Fruit fly (Drosophila melanogaster) whole organism, embryonic: Measurements from ENCODE around the gene CG15431.

Source experiments
- Adf1 ChIP-seq: fragments of 200-800 bp; sonication (Bioruptor generic); IDR thresholded peaks from 2 replicates; pipeline ENCODE4 v1.3.6; 2022; ENCODE audit warnings: missing biosample characterization, missing genetic modification characterization
- CG10209 ChIP-seq: fragments of 200-800 bp; sonication (Bioruptor generic); optimal IDR thresholded peaks from 3 replicates; lab custom pipeline; 2017; ENCODE audit warnings: missing biosample characterization, mild to moderate bottlenecking, missing genetic modification characterization, missing genetic modification reagents
- CG10979 ChIP-seq: fragments of 200-800 bp; sonication (Bioruptor generic); optimal IDR thresholded peaks from 2 replicates; lab custom pipeline; 2018; ENCODE audit warnings: missing biosample characterization, mild to moderate bottlenecking, missing genetic modification characterization, moderate library complexity
- CG11504 ChIP-seq: fragments of 200-800 bp; sonication (Bioruptor generic); optimal IDR thresholded peaks from 3 replicates; lab custom pipeline; 2019; ENCODE audit warnings: missing biosample characterization, mild to moderate bottlenecking, missing genetic modification characterization, moderate library complexity
- CG12391 ChIP-seq: fragments of 200-800 bp; sonication (Bioruptor generic); optimal IDR thresholded peaks from 3 replicates; lab custom pipeline; 2018; ENCODE audit warnings: missing biosample characterization, mild to moderate bottlenecking, missing genetic modification characterization, moderate library complexity
- CG12769 ChIP-seq: fragments of 200-800 bp; sonication (Bioruptor generic); optimal IDR thresholded peaks from 2 replicates; lab custom pipeline; 2019; ENCODE audit warnings: missing biosample characterization, mild to moderate bottlenecking, missing genetic modification characterization, moderate library complexity
- CG14441 ChIP-seq: fragments of 200-800 bp; sonication (Bioruptor generic); IDR thresholded peaks from 2 replicates; pipeline ENCODE4 v1.3.6; 2022; ENCODE audit warnings: missing biosample characterization, missing genetic modification characterization
- CG15269 ChIP-seq: fragments of 200-800 bp; sonication (Bioruptor generic); optimal IDR thresholded peaks from 2 replicates; lab custom pipeline; 2018; ENCODE audit warnings: missing biosample characterization, mild to moderate bottlenecking, missing genetic modification characterization, moderate library complexity
- CG16813 ChIP-seq: fragments of 200-800 bp; sonication (Bioruptor generic); IDR thresholded peaks from 3 replicates; pipeline ENCODE4 v1.3.6; 2022; ENCODE audit warnings: missing biosample characterization, missing genetic modification characterization; ENCODE audit not compliant: partially characterized antibody
- CG18262 ChIP-seq: fragments of 200-800 bp; optimal IDR thresholded peaks from 3 replicates; lab custom pipeline; 2019; ENCODE audit warnings: missing biosample characterization, mild to moderate bottlenecking, missing genetic modification characterization, moderate library complexity
- CG2202 ChIP-seq: fragments of 200-800 bp; sonication (Bioruptor generic); optimal IDR thresholded peaks from 2 replicates; lab custom pipeline; 2018; ENCODE audit warnings: missing biosample characterization, mild to moderate bottlenecking, missing genetic modification characterization
- CG30403 ChIP-seq: fragments of 200-800 bp; sonication (Bioruptor generic); optimal IDR thresholded peaks from 3 replicates; lab custom pipeline; 2016; ENCODE audit warnings: missing biosample characterization, missing genetic modification characterization
- CG31224 ChIP-seq: fragments of 200-800 bp; sonication (Bioruptor generic); IDR thresholded peaks from 2 replicates; pipeline ENCODE4 v1.3.6; 2022; ENCODE audit warnings: missing biosample characterization, missing genetic modification characterization
- CG3281 ChIP-seq: fragments of 200-800 bp; sonication (Bioruptor generic); optimal IDR thresholded peaks from 3 replicates; lab custom pipeline; 2017; ENCODE audit warnings: missing biosample characterization, mild to moderate bottlenecking, missing genetic modification characterization
- CG3847 ChIP-seq: fragments of 200-800 bp; sonication (Bioruptor generic); IDR thresholded peaks from 2 replicates; pipeline ENCODE4 v1.3.6; 2022; ENCODE audit warnings: missing biosample characterization, missing genetic modification characterization
- CG6689 ChIP-seq: fragments of 200-800 bp; sonication (Bioruptor generic); IDR thresholded peaks from 2 replicates; pipeline ENCODE4 v1.3.6; 2022; ENCODE audit warnings: missing biosample characterization, missing genetic modification characterization
- CG9437 ChIP-seq: fragments of 200-800 bp; sonication (Bioruptor generic); optimal IDR thresholded peaks from 2 replicates; lab custom pipeline; 2018; ENCODE audit warnings: missing biosample characterization, mild to moderate bottlenecking, missing genetic modification characterization
- CG9727 ChIP-seq: fragments of 200-800 bp; sonication (Bioruptor generic); optimal IDR thresholded peaks from 3 replicates; lab custom pipeline; 2017; ENCODE audit warnings: missing biosample characterization, mild to moderate bottlenecking, missing genetic modification characterization
- CG9817 ChIP-seq: fragments of 200-800 bp; sonication (Bioruptor generic); optimal IDR thresholded peaks from 2 replicates; lab custom pipeline; 2018; ENCODE audit warnings: missing biosample characterization, mild to moderate bottlenecking, missing genetic modification characterization, moderate library complexity
- CTCF ChIP-seq: fragments of 200-800 bp; sonication (Bioruptor generic); optimal IDR thresholded peaks from 2 replicates; lab custom pipeline; 2017; ENCODE audit warnings: missing biosample characterization, mild to moderate bottlenecking, missing genetic modification characterization, moderate library complexity
- CkIIα-i1 ChIP-seq: fragments of 200-800 bp; sonication (Bioruptor generic); IDR thresholded peaks from 2 replicates; pipeline ENCODE4 v1.3.6; 2022; ENCODE audit warnings: missing biosample characterization, missing genetic modification characterization
- CoRest ChIP-seq: fragments of 200-800 bp; sonication (Bioruptor generic); optimal IDR thresholded peaks from 3 replicates; lab custom pipeline; 2018; ENCODE audit warnings: missing biosample characterization, mild to moderate bottlenecking, missing genetic modification characterization, moderate library complexity
- Deaf1 ChIP-seq: fragments of 200-800 bp; optimal IDR thresholded peaks from 3 replicates; lab custom pipeline; 2019; ENCODE audit warnings: missing biosample characterization, mild to moderate bottlenecking, missing genetic modification characterization, moderate library complexity
- GATAe ChIP-seq: fragments of 200-800 bp; sonication (Bioruptor generic); conservative IDR thresholded peaks from 2 replicates; pipeline ENCODE4 v1.3.6; 2022; ENCODE audit warnings: missing biosample characterization, missing genetic modification characterization
- Gug ChIP-seq: fragments of 200-800 bp; sonication (Bioruptor generic); IDR thresholded peaks from 4 replicates; pipeline ENCODE4 v1.3.6; 2022; ENCODE audit warnings: missing biosample characterization, missing genetic modification characterization
- HLH3B ChIP-seq: fragments of 200-800 bp; sonication (Bioruptor generic); IDR thresholded peaks from 2 replicates; pipeline ENCODE4 v1.3.6; 2022; ENCODE audit warnings: missing biosample characterization, missing genetic modification characterization
- MBD-R2 ChIP-seq: fragments of 200-800 bp; sonication (Bioruptor generic); IDR thresholded peaks from 2 replicates; pipeline ENCODE4 v1.3.6; 2022; ENCODE audit warnings: missing biosample characterization, missing genetic modification characterization
- Max ChIP-seq: fragments of 200-800 bp; sonication (Bioruptor generic); optimal IDR thresholded peaks from 2 replicates; lab custom pipeline; 2016; ENCODE audit warnings: missing biosample characterization, mild to moderate bottlenecking, missing genetic modification characterization
- Neu2 ChIP-seq: fragments of 200-800 bp; sonication (Bioruptor generic); optimal IDR thresholded peaks from 3 replicates; lab custom pipeline; 2016; ENCODE audit warnings: missing biosample characterization, missing genetic modification characterization, borderline replicate concordance
- Sry-δ ChIP-seq: fragments of 200-800 bp; sonication (Bioruptor generic); optimal IDR thresholded peaks from 2 replicates; lab custom pipeline; 2016; ENCODE audit warnings: missing biosample characterization, missing genetic modification characterization
- Trl ChIP-seq, 3 experiments: fragments of >200 bp in 2 of 3; fragments of 200-800 bp in 1 of 3; sonication (Bioruptor generic) in 1 of 3; optimal IDR thresholded peaks; 2 replicates in 1 of 3; 3 replicates in 2 of 3; lab custom pipeline; 2016 to 2017; ENCODE audit warnings: missing biosample characterization in 1 of 3, missing genetic modification characterization in 1 of 3
- YL-1 ChIP-seq: fragments of 200-800 bp; sonication (Bioruptor generic); optimal IDR thresholded peaks from 3 replicates; lab custom pipeline; 2017; ENCODE audit warnings: missing biosample characterization, mild to moderate bottlenecking, missing genetic modification characterization
- aop ChIP-seq: fragments of 200-800 bp; sonication (Bioruptor generic); IDR thresholded peaks from 2 replicates; pipeline ENCODE4 v1.3.6; 2022; ENCODE audit warnings: missing biosample characterization, missing genetic modification characterization
- ara ChIP-seq: fragments of 200-800 bp; sonication (Bioruptor generic); IDR thresholded peaks from 2 replicates; pipeline ENCODE4 v1.3.6; 2022; ENCODE audit warnings: missing biosample characterization, missing genetic modification characterization
- ato ChIP-seq: fragments of 200-800 bp; sonication (Bioruptor generic); IDR thresholded peaks from 2 replicates; pipeline ENCODE4 v1.3.6; 2022; ENCODE audit warnings: missing biosample characterization, missing genetic modification characterization; ENCODE audit not compliant: partially characterized antibody
- dan ChIP-seq: fragments of 200-800 bp; sonication (Bioruptor generic); IDR thresholded peaks from 2 replicates; pipeline ENCODE4 v1.3.6; 2022; ENCODE audit warnings: missing biosample characterization, missing genetic modification characterization
- eyg ChIP-seq: fragments of 200-800 bp; sonication (Bioruptor generic); optimal IDR thresholded peaks from 3 replicates; lab custom pipeline; 2016; ENCODE audit warnings: missing biosample characterization, missing genetic modification characterization
- gcm2 ChIP-seq: fragments of 200-800 bp; sonication (Bioruptor generic); optimal IDR thresholded peaks from 2 replicates; lab custom pipeline; 2016; ENCODE audit warnings: missing biosample characterization, missing genetic modification characterization
- grn ChIP-seq: fragments of 200-800 bp; sonication (Bioruptor generic); optimal IDR thresholded peaks from 3 replicates; lab custom pipeline; 2017; ENCODE audit warnings: missing biosample characterization, missing genetic modification characterization
- gro ChIP-seq: fragments of 200-800 bp; sonication (Bioruptor generic); optimal IDR thresholded peaks from 2 replicates; lab custom pipeline; 2016; ENCODE audit warnings: missing biosample characterization, missing genetic modification characterization
- jumu ChIP-seq: fragments of 200-800 bp; sonication (Bioruptor generic); optimal IDR thresholded peaks from 3 replicates; lab custom pipeline; 2016; ENCODE audit warnings: missing biosample characterization, missing genetic modification characterization
- lilli ChIP-seq: fragments of 200-800 bp; sonication (Bioruptor generic); optimal IDR thresholded peaks from 3 replicates; lab custom pipeline; 2016; ENCODE audit warnings: missing biosample characterization, missing genetic modification characterization
- nerfin-2 ChIP-seq: fragments of 200-800 bp; sonication (Bioruptor generic); IDR thresholded peaks from 2 replicates; pipeline ENCODE4 v1.3.6; 2022; ENCODE audit warnings: missing biosample characterization, missing genetic modification characterization; ENCODE audit not compliant: partially characterized antibody
- pzg ChIP-seq: fragments of 200-800 bp; sonication (Bioruptor generic); optimal IDR thresholded peaks from 3 replicates; lab custom pipeline; 2018; ENCODE audit warnings: missing biosample characterization, mild to moderate bottlenecking, missing genetic modification characterization, moderate library complexity
- repo ChIP-seq: fragments of 200-800 bp; sonication (Bioruptor generic); optimal IDR thresholded peaks from 2 replicates; lab custom pipeline; 2016; ENCODE audit warnings: missing biosample characterization, missing genetic modification characterization
- sd ChIP-seq: fragments of 200-800 bp; sonication (Bioruptor generic); optimal IDR thresholded peaks from 3 replicates; lab custom pipeline; 2018; ENCODE audit warnings: missing biosample characterization, mild to moderate bottlenecking, missing genetic modification characterization, moderate library complexity
- slou ChIP-seq: fragments of 200-800 bp; sonication (Bioruptor generic); optimal IDR thresholded peaks from 3 replicates; lab custom pipeline; 2016; ENCODE audit warnings: missing biosample characterization, missing genetic modification characterization
- yki ChIP-seq: fragments of >200 bp; optimal IDR thresholded peaks from 3 replicates; lab custom pipeline; 2018
- z ChIP-seq: fragments of 200-800 bp; sonication (Bioruptor generic); IDR thresholded peaks from 3 replicates; pipeline ENCODE4 v1.3.6; 2022; ENCODE audit warnings: missing biosample characterization, missing genetic modification characterization

The CG15431 gene

DNA sequence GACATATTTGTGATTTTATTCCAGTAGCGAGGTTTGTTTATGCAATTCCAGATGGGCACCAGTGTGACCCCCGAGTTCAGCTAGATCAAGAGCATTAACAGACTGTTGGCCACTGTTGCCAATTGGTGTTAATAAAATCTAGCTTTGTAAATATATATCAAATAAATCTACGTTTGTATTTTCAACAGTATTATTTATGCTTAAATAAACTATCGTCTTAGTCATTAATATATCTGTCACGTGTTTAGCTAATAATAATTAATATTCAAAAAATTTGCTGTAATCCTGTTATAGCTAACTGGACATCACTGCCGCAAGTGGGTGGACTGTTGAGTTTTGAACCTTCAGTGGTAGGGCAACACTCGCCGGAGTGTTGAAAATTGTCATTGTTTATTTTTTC, 18.5 kb upstream of the CG15431 start, which contains the start of the genes mRpL27 and CG15435 (continued):
- no peak for TF ChIP-seq CG9437 (GFP tag; lab: Kevin White, UChicago)
- TF ChIP-seq Deaf1 (tag; lab: Kevin White, UChicago) = no peak
- TF ChIP-seq CG9817 (tag; lab: Kevin White, UChicago) = peak; percentile 38
- no peak for TF ChIP-seq CTCF (GFP tag; lab: Kevin White, UChicago)
- TF ChIP-seq pzg (GFP tag; lab: Kevin White, UChicago) = peak; percentile 75
- TF ChIP-seq CG31224 (GFP tag; lab: Robert Waterston, UW) = no peak
- peak; percentile 68 for TF ChIP-seq CG12391 (tag; lab: Kevin White, UChicago)
- no peak for TF ChIP-seq Neu2 (GFP tag; lab: Kevin White, UChicago)
- peak; percentile 49 for TF ChIP-seq CG15269
- no peak for TF ChIP-seq ato (GFP tag; lab: Robert Waterston, UW)
- TF ChIP-seq CG18262 = peak; percentile 32
- peak; percentile 61 for TF ChIP-seq CoRest (tag; lab: Kevin White, UChicago)
- TF ChIP-seq repo (GFP tag; lab: Kevin White, UChicago) = no peak
- TF ChIP-seq Trl (optimal IDR thresholded peaks at IDR 0.05; lab: Kevin White, UChicago) = no peak
- no peak for TF ChIP-seq Trl (GFP tag; optimal IDR thresholded peaks at IDR 0.05; lab: Kevin White, UChicago)
- TF ChIP-seq GATAe (GFP tag; lab: Robert Waterston, UW) = no peak
- TF ChIP-seq Sry-δ (GFP tag; lab: Kevin White, UChicago) = no peak
- no peak for TF ChIP-seq ara
- no peak for TF ChIP-seq CG11504 (tag; lab: Kevin White, UChicago)
- no peak for TF ChIP-seq HLH3B (GFP tag; lab: Robert Waterston, UW)
- no peak for TF ChIP-seq CG6689 (GFP tag; lab: Robert Waterston, UW)
- TF ChIP-seq CG12769 (tag; lab: Kevin White, UChicago) = no peak
- peak; percentile 49 for TF ChIP-seq lilli (GFP tag; lab: Kevin White, UChicago)
- TF ChIP-seq gro (GFP tag; lab: Kevin White, UChicago) = no peak
- peak; percentile 53 for TF ChIP-seq Max (GFP tag; lab: Kevin White, UChicago)
- TF ChIP-seq Adf1 = no peak

- TF ChIP-seq nerfin-2 = no peak; the same call in 1 of the 2 replicates
- peak; percentile 60; the same call in 1 of the 2 replicates for TF ChIP-seq CkIIα-i1
- no peak for TF ChIP-seq yki (lab: Kevin White, UChicago)
- TF ChIP-seq dan (GFP tag; lab: Robert Waterston, UW) = no peak
- no peak for TF ChIP-seq z (GFP tag; lab: Robert Waterston, UW)
- peak; percentile 67 for TF ChIP-seq CG30403
- peak; percentile 81 for TF ChIP-seq CG3281 (GFP tag; lab: Kevin White, UChicago)
- peak; percentile 86 for TF ChIP-seq CG9727 (GFP tag; lab: Kevin White, UChicago)
- peak; percentile 63 for TF ChIP-seq slou
- no peak for TF ChIP-seq grn (GFP tag; lab: Kevin White, UChicago)
- TF ChIP-seq CG14441 (GFP tag; lab: Robert Waterston, UW) = peak; percentile 57
- TF ChIP-seq CG10979 (tag; lab: Kevin White, UChicago) = peak; percentile 49
- TF ChIP-seq gcm2 = peak; percentile 43
- TF ChIP-seq eyg (GFP tag; lab: Kevin White, UChicago) = peak; percentile 55
- no peak for TF ChIP-seq aop
- TF ChIP-seq jumu (GFP tag; lab: Kevin White, UChicago) = peak; percentile 31
- TF ChIP-seq CG10209 (GFP tag; lab: Kevin White, UChicago) = peak; percentile 84
- peak; percentile 68 for TF ChIP-seq sd (tag; lab: Kevin White, UChicago)
- TF ChIP-seq CG2202 = peak; percentile 77
- TF ChIP-seq CG3847 = peak; percentile 68
- TF ChIP-seq MBD-R2 (GFP tag; lab: Robert Waterston, UW) = peak; percentile 56
- peak; percentile 38; the same call in 2 of the 4 replicates for TF ChIP-seq Gug (GFP tag; lab: Robert Waterston, UW)
- peak; percentile 99 for TF ChIP-seq YL-1 (GFP tag; lab: Kevin White, UChicago)
- TF ChIP-seq CG16813 (GFP tag; lab: Robert Waterston, UW) = peak; percentile 65
Observed at dm6 chr2L:4458119-4459056, 17.3 kb upstream of the CG15431 start, which contains the start of gene RpL27A. Gene RpL27A (minus strand): TSS chr2L:4458364.
